Fruit fly (Drosophila melanogaster): Measurements from ENCODE around the gene ATP6AP2.
A peak's percentile ranks its signal among the peaks of the same experiment; 100 is the strongest.

Gene ATP6AP2

DNA sequence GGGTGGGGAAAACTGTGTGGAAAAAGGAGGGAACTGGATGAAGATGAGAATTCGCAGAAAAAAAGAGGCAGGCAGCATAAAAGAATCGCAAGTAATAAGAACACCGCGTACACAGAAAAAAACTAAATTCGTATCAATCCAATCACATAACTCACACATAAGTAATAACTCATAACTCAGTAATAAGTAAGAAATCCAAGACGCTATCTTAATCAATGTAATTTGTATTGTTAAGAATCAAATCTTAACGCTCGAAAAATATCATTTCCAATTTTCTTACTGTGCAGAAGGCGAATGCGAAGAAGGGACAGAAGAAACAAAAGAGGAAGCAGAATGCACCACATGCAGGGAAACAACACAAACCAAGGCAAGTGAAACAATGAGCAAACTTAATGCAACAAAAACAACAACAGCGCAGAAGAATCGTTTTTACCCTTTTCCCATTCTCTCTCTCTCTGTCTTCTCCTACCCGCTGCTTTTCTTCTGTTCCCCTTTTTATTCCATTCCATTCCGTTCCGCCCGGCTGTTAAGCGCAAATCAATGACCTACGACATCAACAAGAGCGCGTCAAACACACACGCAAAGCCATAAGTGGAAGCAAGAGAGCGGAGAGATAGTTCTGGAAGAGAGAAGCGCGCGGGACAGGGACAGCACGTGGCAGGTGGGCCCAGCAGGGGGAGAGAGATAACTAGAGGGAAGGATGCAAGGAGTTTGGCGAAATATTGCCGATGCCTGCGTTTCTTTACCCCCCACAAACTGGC is 31.2 kb upstream of the ATP6AP2 start (continued):
- TF ChIP-seq CG1621 (tag; optimal IDR thresholded peaks at IDR 0.05) (peak; percentile 99), Smox (GFP tag; optimal IDR thresholded peaks at IDR 0.05) (peak; percentile 99), OdsH (GFP tag; optimal IDR thresholded peaks at IDR 0.05) (peak; percentile 99), CG6792 (GFP tag; optimal IDR thresholded peaks at IDR 0.05) (peak; percentile 99), Lpt (GFP tag; optimal IDR thresholded peaks at IDR 0.05) (peak; percentile 98), Hr4 (GFP tag; optimal IDR thresholded peaks at IDR 0.05) (peak; percentile 94), topi (GFP tag; optimal IDR thresholded peaks at IDR 0.05) (peak; percentile 99), CG8119 (GFP tag; IDR thresholded peaks at IDR 0.05) (peak; percentile 97), CG7368 (GFP tag; optimal IDR thresholded peaks at IDR 0.05) (peak; percentile 99), CG10631 (GFP tag; optimal IDR thresholded peaks at IDR 0.05) (peak; percentile 100), Ets96B (tag; optimal IDR thresholded peaks at IDR 0.05) (peak; percentile 100), CG8632 (GFP tag; optimal IDR thresholded peaks at IDR 0.05) (peak; percentile 99), Hr38 (GFP tag; optimal IDR thresholded peaks at IDR 0.05) (no peak), Sox102F (GFP tag; optimal IDR thresholded peaks at IDR 0.05) (peak; percentile 99), CG10669 (GFP tag; optimal IDR thresholded peaks at IDR 0.05) (peak; percentile 100), CG11902 (GFP tag; optimal IDR thresholded peaks at IDR 0.05) (peak; percentile 98), net (GFP tag; optimal IDR thresholded peaks at IDR 0.05) (peak; percentile 99), Hr39 (GFP tag; optimal IDR thresholded peaks at IDR 0.05) (peak; percentile 99), CG11762 (GFP tag; optimal IDR thresholded peaks at IDR 0.05; ENCODE audit: insufficient read depth) (peak; percentile 98), ss (GFP tag; optimal IDR thresholded peaks at IDR 0.05) (peak; percentile 99), fd59A (GFP tag; optimal IDR thresholded peaks at IDR 0.05) (peak; percentile 99), CG9139 (GFP tag; optimal IDR thresholded peaks at IDR 0.05) (peak; percentile 99), CG8319 (GFP tag; optimal IDR thresholded peaks at IDR 0.05) (peak; percentile 98), CG34406 (GFP tag; optimal IDR thresholded peaks at IDR 0.05) (peak; percentile 99), CG6808 (GFP tag; optimal IDR thresholded peaks at IDR 0.05) (peak; percentile 99), eg (GFP tag; IDR thresholded peaks at IDR 0.05) (peak; percentile 95), cyc (GFP tag; optimal IDR thresholded peaks at IDR 0.05) (peak; percentile 99), CG15336 (GFP tag; IDR thresholded peaks at IDR 0.05) (peak; percentile 96), Eip75B (GFP tag; optimal IDR thresholded peaks at IDR 0.05) (peak; percentile 100), lz (GFP tag; optimal IDR thresholded peaks at IDR 0.05) (peak; percentile 99), svp (GFP tag) (peak; percentile 100), Blimp-1 (GFP tag; optimal IDR thresholded peaks at IDR 0.05) (peak; percentile 95), CG6854 (GFP tag; optimal IDR thresholded peaks at IDR 0.05) (peak; percentile 98), CG6163 (GFP tag; IDR thresholded peaks at IDR 0.05) (peak; percentile 99), CG31627 (GFP tag; optimal IDR thresholded peaks at IDR 0.05) (peak; percentile 99), Sox14 (GFP tag; optimal IDR thresholded peaks at IDR 0.05) (peak; percentile 100), CG11294 (GFP tag; IDR thresholded peaks at IDR 0.05) (peak; percentile 93), Eip78C (GFP tag) (peak; percentile 100)

DNA sequence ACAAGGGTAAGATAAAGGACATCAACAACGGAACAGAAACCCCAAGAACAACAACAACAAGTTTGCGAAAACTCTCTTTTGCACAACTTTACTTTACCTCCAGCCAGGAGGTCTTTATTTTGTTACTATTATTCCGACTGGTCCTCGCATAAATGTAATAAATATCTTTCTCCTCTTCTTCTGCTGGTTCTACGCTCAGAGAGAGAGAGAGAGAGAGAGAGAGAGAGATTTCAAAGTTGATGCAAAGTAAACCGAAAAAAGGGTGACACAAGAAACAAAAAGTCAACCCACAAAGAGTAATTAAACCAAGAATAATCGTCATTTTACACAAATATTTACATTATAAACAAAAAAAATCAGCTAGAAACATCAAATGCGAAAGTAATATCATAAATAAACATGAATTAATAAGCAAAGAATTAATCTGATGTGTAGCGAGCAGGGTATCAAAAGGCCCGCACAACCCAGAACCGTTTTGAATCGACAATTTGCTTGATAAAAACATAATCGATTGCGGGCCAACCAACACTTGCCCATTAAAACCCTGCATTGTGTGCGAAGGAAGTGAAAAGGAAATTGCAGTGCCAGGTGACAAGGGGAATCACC is 30.3 kb upstream of the ATP6AP2 start:
- TF ChIP-seq Lpt (GFP tag; optimal IDR thresholded peaks at IDR 0.05) (peak; percentile 15), Blimp-1 (GFP tag; optimal IDR thresholded peaks at IDR 0.05) (no peak), Sox102F (GFP tag; optimal IDR thresholded peaks at IDR 0.05) (peak; percentile 60), CG9139 (GFP tag; optimal IDR thresholded peaks at IDR 0.05) (peak; percentile 13), Sox14 (GFP tag; optimal IDR thresholded peaks at IDR 0.05) (peak; percentile 76), fd59A (GFP tag; optimal IDR thresholded peaks at IDR 0.05) (peak; percentile 51), CG8632 (GFP tag; optimal IDR thresholded peaks at IDR 0.05) (peak; percentile 37), CG16779 (tag; optimal IDR thresholded peaks at IDR 0.05) (no peak), OdsH (GFP tag; optimal IDR thresholded peaks at IDR 0.05) (peak; percentile 57), pdm3 (GFP tag; optimal IDR thresholded peaks at IDR 0.05) (peak; percentile 59), CG32006 (GFP tag; optimal IDR thresholded peaks at IDR 0.05) (peak; percentile 37), dsx (GFP tag; optimal IDR thresholded peaks at IDR 0.05; ENCODE audit: poor library complexity, severe bottlenecking) (peak; percentile 45), Ets21C (GFP tag; optimal IDR thresholded peaks at IDR 0.05) (peak; percentile 26), lz (GFP tag; optimal IDR thresholded peaks at IDR 0.05) (peak; percentile 48), CG6276 (GFP tag; optimal IDR thresholded peaks at IDR 0.05) (no peak), CG10669 (GFP tag; optimal IDR thresholded peaks at IDR 0.05) (peak; percentile 45), Eip78C (GFP tag) (peak; percentile 89), CG6854 (GFP tag; optimal IDR thresholded peaks at IDR 0.05) (peak; percentile 35), CG11294 (GFP tag; IDR thresholded peaks at IDR 0.05) (no peak), CG8319 (GFP tag; optimal IDR thresholded peaks at IDR 0.05) (peak; percentile 26), CG3919 (GFP tag; optimal IDR thresholded peaks at IDR 0.05) (peak; percentile 67), Eip93F (GFP tag; optimal IDR thresholded peaks at IDR 0.05) (no peak), CG34406 (GFP tag; optimal IDR thresholded peaks at IDR 0.05) (peak; percentile 59), CG11762 (GFP tag; optimal IDR thresholded peaks at IDR 0.05; ENCODE audit: insufficient read depth) (peak; percentile 33), CG6163 (GFP tag; IDR thresholded peaks at IDR 0.05) (peak; percentile 65; the same call in 2 of the 3 replicates), Eip75B (GFP tag; optimal IDR thresholded peaks at IDR 0.05) (peak; percentile 65), cyc (GFP tag; optimal IDR thresholded peaks at IDR 0.05) (peak; percentile 53), svp (GFP tag) (peak; percentile 89)

Measured in whole organism, prepupa.